Fruit fly (Drosophila melanogaster) whole organism, embryonic: ENCODE data around the gene Eo.

Source experiments
- Ada2b ChIP-seq: fragments of 200-800 bp; sonication (Bioruptor generic); IDR thresholded peaks from 2 replicates; pipeline ENCODE4 v1.3.6; 2022; ENCODE audit warnings: missing biosample characterization, missing genetic modification characterization
- CG10462 ChIP-seq: fragments of 200-800 bp; sonication (Bioruptor generic); optimal IDR thresholded peaks from 2 replicates; lab custom pipeline; 2016; ENCODE audit warnings: missing biosample characterization, missing genetic modification characterization
- CG2129 ChIP-seq: fragments of 200-800 bp; sonication (Bioruptor generic); IDR thresholded peaks from 2 replicates; pipeline ENCODE4 v1.3.6; 2022; ENCODE audit warnings: missing biosample characterization, missing genetic modification characterization; ENCODE audit not compliant: partially characterized antibody
- CG31388 ChIP-seq: fragments of 200-800 bp; sonication (Bioruptor generic); optimal IDR thresholded peaks from 2 replicates; lab custom pipeline; 2016; ENCODE audit warnings: missing biosample characterization, missing genetic modification characterization
- Dll ChIP-seq: fragments of 200-800 bp; sonication (Bioruptor generic); IDR thresholded peaks from 4 replicates; pipeline ENCODE4 v1.3.6; 2022; ENCODE audit warnings: missing biosample characterization, missing genetic modification characterization; ENCODE audit not compliant: partially characterized antibody
- Fer1 ChIP-seq: fragments of 200-800 bp; sonication (Bioruptor generic); optimal IDR thresholded peaks from 2 replicates; lab custom pipeline; 2017; ENCODE audit warnings: missing biosample characterization, mild to moderate bottlenecking, missing genetic modification characterization
- Mrtf ChIP-seq: fragments of 200-800 bp; sonication (Bioruptor generic); IDR thresholded peaks from 3 replicates; pipeline ENCODE4 v1.3.6; 2022; ENCODE audit warnings: missing biosample characterization, missing genetic modification characterization
- gem ChIP-seq: fragments of 200-800 bp; sonication (Bioruptor generic); optimal IDR thresholded peaks from 2 replicates; lab custom pipeline; 2019; ENCODE audit warnings: missing biosample characterization, mild to moderate bottlenecking, missing genetic modification characterization, moderate library complexity
- hth ChIP-seq: fragments of >200 bp; optimal IDR thresholded peaks from 2 replicates; lab custom pipeline; 2017; ENCODE audit warnings: inconsistent platforms
- repo ChIP-seq: fragments of 200-800 bp; sonication (Bioruptor generic); optimal IDR thresholded peaks from 2 replicates; lab custom pipeline; 2016; ENCODE audit warnings: missing biosample characterization, missing genetic modification characterization
- ttk ChIP-seq: fragments of 200-800 bp; sonication (Bioruptor generic); IDR thresholded peaks from 2 replicates; pipeline ENCODE4 v2.1.2; 2022; ENCODE audit warnings: missing biosample characterization, missing genetic modification characterization
- unpg ChIP-seq: fragments of 200-800 bp; sonication (Bioruptor generic); optimal IDR thresholded peaks from 3 replicates; lab custom pipeline; 2018; ENCODE audit warnings: missing biosample characterization, mild to moderate bottlenecking, missing genetic modification characterization, moderate library complexity

- no peak for TF ChIP-seq Dll
- no peak for TF ChIP-seq CG31388 (GFP tag; lab: Kevin White, UChicago)
- no peak for TF ChIP-seq Mrtf (GFP tag; lab: Robert Waterston, UW)
- no peak for TF ChIP-seq Fer1 (GFP tag; lab: Kevin White, UChicago)
- no peak for TF ChIP-seq ttk
- no peak for TF ChIP-seq Ada2b (GFP tag; lab: Robert Waterston, UW)
- no peak for TF ChIP-seq hth (lab: Kevin White, UChicago)
- TF ChIP-seq repo (GFP tag; lab: Kevin White, UChicago) = no peak
- no peak for TF ChIP-seq unpg (GFP tag; lab: Kevin White, UChicago)
- no peak for TF ChIP-seq CG2129 (GFP tag; lab: Robert Waterston, UW)
- TF ChIP-seq CG10462 (GFP tag; lab: Kevin White, UChicago) = no peak
- TF ChIP-seq gem (tag; lab: Kevin White, UChicago) = peak; percentile 26
Measured at dm6 chrX:14922396-14923276, 4.0 kb upstream of the Eo start.
